Worm (Caenorhabditis elegans) whole organism, L1 larva: Measurements from ENCODE around the gene R02E4.3.

Experiments
- C16A3.4 ChIP-seq: fragments of 150-350 bp; optimal IDR thresholded peaks from 2 replicates; lab custom pipeline; 2014; ENCODE audit warnings: missing biosample characterization, missing genetic modification characterization
- alr-1 ChIP-seq: fragments of 200-800 bp; sonication (Bioruptor generic); optimal IDR thresholded peaks from 2 replicates; lab custom pipeline; 2018; ENCODE audit warnings: borderline replicate concordance, mild to moderate bottlenecking, missing genetic modification characterization, missing compliant biosample characterization
- ama-1 ChIP-seq: fragments of 150-350 bp; optimal IDR thresholded peaks from 2 replicates; lab custom pipeline; 2014
- blmp-1 ChIP-seq: fragments of 150-350 bp; optimal IDR thresholded peaks from 2 replicates; lab custom pipeline; 2014; ENCODE audit warnings: missing biosample characterization, missing genetic modification characterization
- ceh-8 ChIP-seq: fragments of 200-800 bp; sonication (Bioruptor generic); optimal IDR thresholded peaks from 2 replicates; lab custom pipeline; 2018; ENCODE audit warnings: mild to moderate bottlenecking, missing genetic modification characterization, moderate library complexity, missing compliant biosample characterization
- ceh-88 ChIP-seq: fragments of 200-800 bp; sonication (Bioruptor generic); IDR thresholded peaks from 2 replicates; pipeline ENCODE4 v1.3.6; 2022; ENCODE audit warnings: missing genetic modification characterization, missing compliant biosample characterization
- dpl-1 ChIP-seq, 3 experiments: fragments of 150-350 bp in 2 of 3; sonication (generic microtip) in 1 of 3; optimal IDR thresholded peaks; 2 replicates each; lab custom pipeline; 2014 to 2017; ENCODE audit warnings: missing biosample characterization in 3 of 3, missing genetic modification characterization in 3 of 3, missing genetic modification reagents in 3 of 3
- efl-1 ChIP-seq, 4 experiments: fragments of 150-350 bp; optimal IDR thresholded peaks in 3 of 4; peaks in 1 of 4; 1 replicate in 1 of 4; 2 replicates in 3 of 4; lab custom pipeline; 2014; ENCODE audit warnings: missing biosample characterization in 2 of 4, missing genetic modification characterization in 2 of 4, missing genetic modification reagents in 2 of 4
- egl-27 ChIP-seq, 2 experiments: fragments of 150-350 bp in 1 of 2; sonication (generic microtip); optimal IDR thresholded peaks; 3 replicates each; lab custom pipeline; 2017 to 2018; ENCODE audit warnings: missing biosample characterization in 2 of 2, missing genetic modification characterization in 2 of 2, missing genetic modification reagents in 2 of 2
- elt-2 ChIP-seq: sonication (generic microtip); optimal IDR thresholded peaks from 2 replicates; lab custom pipeline; 2016; ENCODE audit warnings: missing genetic modification characterization, mild to moderate bottlenecking, inconsistent platforms, missing compliant biosample characterization, missing genetic modification reagents
- fkh-10 ChIP-seq: sonication (generic microtip); optimal IDR thresholded peaks from 2 replicates; lab custom pipeline; 2017; ENCODE audit warnings: missing biosample characterization, missing genetic modification reagents, missing genetic modification characterization
- fkh-4 ChIP-seq: sonication (generic microtip); optimal IDR thresholded peaks from 2 replicates; lab custom pipeline; 2016; ENCODE audit warnings: missing compliant biosample characterization, missing genetic modification characterization, borderline replicate concordance
- grh-1 ChIP-seq: fragments of 200-800 bp; sonication (Bioruptor generic); IDR thresholded peaks from 2 replicates; pipeline ENCODE4 v1.3.6; 2022; ENCODE audit warnings: missing genetic modification reagents, missing genetic modification characterization, missing compliant biosample characterization
- hlh-17 ChIP-seq: fragments of 200-800 bp; sonication (Bioruptor generic); optimal IDR thresholded peaks from 2 replicates; lab custom pipeline; 2018; ENCODE audit warnings: missing genetic modification characterization, mild to moderate bottlenecking, missing compliant biosample characterization, moderate library complexity, borderline replicate concordance
- hlh-4 ChIP-seq: sonication (generic microtip); optimal IDR thresholded peaks from 2 replicates; lab custom pipeline; 2016; ENCODE audit warnings: mild to moderate bottlenecking, missing genetic modification characterization, missing compliant biosample characterization
- lin-14 ChIP-seq: fragments of 200-800 bp; sonication (Bioruptor generic); optimal IDR thresholded peaks from 2 replicates; lab custom pipeline; 2018; ENCODE audit warnings: mild to moderate bottlenecking, missing genetic modification characterization, moderate library complexity, missing compliant biosample characterization
- lin-39 ChIP-seq: fragments of 150-350 bp; optimal IDR thresholded peaks from 2 replicates; lab custom pipeline; 2014; ENCODE audit warnings: missing biosample characterization, missing genetic modification reagents, missing genetic modification characterization
- lir-3 ChIP-seq: sonication (generic microtip); optimal IDR thresholded peaks from 2 replicates; lab custom pipeline; 2016; ENCODE audit warnings: mild to moderate bottlenecking, missing genetic modification characterization, moderate library complexity, missing compliant biosample characterization; ENCODE audit not compliant: poor library complexity
- lsy-2 ChIP-seq, 2 experiments: fragments of 150-350 bp; optimal IDR thresholded peaks; 2 replicates each; lab custom pipeline; 2014; ENCODE audit warnings: missing biosample characterization in 2 of 2, missing genetic modification characterization in 2 of 2
- mab-9 ChIP-seq: fragments of 200-800 bp; sonication (Bioruptor generic); IDR thresholded peaks from 2 replicates; pipeline ENCODE4 v1.3.6; 2022; ENCODE audit warnings: missing genetic modification reagents, missing genetic modification characterization, missing compliant biosample characterization
- mdl-1 ChIP-seq, 2 experiments: fragments of 150-350 bp; optimal IDR thresholded peaks; 2 replicates each; lab custom pipeline; 2014 to 2017; ENCODE audit warnings: missing biosample characterization in 2 of 2, missing genetic modification characterization in 2 of 2, inconsistent platforms in 1 of 2
- mef-2 ChIP-seq: fragments of 150-350 bp; optimal IDR thresholded peaks from 2 replicates; lab custom pipeline; 2014; ENCODE audit warnings: missing biosample characterization, missing genetic modification characterization
- mep-1 ChIP-seq: fragments of 150-350 bp; optimal IDR thresholded peaks from 2 replicates; lab custom pipeline; 2014; ENCODE audit warnings: missing biosample characterization, missing genetic modification characterization
- nhr-19 ChIP-seq: fragments of 200-800 bp; sonication (Bioruptor generic); conservative IDR thresholded peaks from 2 replicates; pipeline ENCODE4 v1.3.6; 2022; ENCODE audit warnings: missing genetic modification characterization, missing compliant biosample characterization
- nhr-20 ChIP-seq: sonication (generic microtip); optimal IDR thresholded peaks from 2 replicates; lab custom pipeline; 2016; ENCODE audit warnings: mild to moderate bottlenecking, missing genetic modification characterization, missing compliant biosample characterization
- nhr-47 ChIP-seq: sonication (generic microtip); optimal IDR thresholded peaks from 2 replicates; lab custom pipeline; 2016; ENCODE audit warnings: mild to moderate bottlenecking, missing genetic modification characterization, moderate library complexity, missing compliant biosample characterization
- nhr-71 ChIP-seq: sonication (generic microtip); optimal IDR thresholded peaks from 2 replicates; lab custom pipeline; 2016; ENCODE audit warnings: mild to moderate bottlenecking, missing genetic modification characterization, moderate library complexity, missing compliant biosample characterization
- pag-3 ChIP-seq: sonication (generic microtip); optimal IDR thresholded peaks from 2 replicates; lab custom pipeline; 2017; ENCODE audit warnings: missing genetic modification characterization, mild to moderate bottlenecking, missing compliant biosample characterization, antibody characterized with exemption, borderline replicate concordance; ENCODE audit not compliant: insufficient read depth
- pax-3 ChIP-seq: fragments of 200-800 bp; sonication (Bioruptor generic); optimal IDR thresholded peaks from 2 replicates; lab custom pipeline; 2018; ENCODE audit warnings: mild to moderate bottlenecking, missing genetic modification characterization, moderate library complexity, missing compliant biosample characterization
- pqm-1 ChIP-seq: sonication (generic microtip); optimal IDR thresholded peaks from 3 replicates; lab custom pipeline; 2017; ENCODE audit warnings: missing biosample characterization, missing genetic modification characterization
- rnt-1 ChIP-seq: sonication (generic microtip); optimal IDR thresholded peaks from 2 replicates; lab custom pipeline; 2016; ENCODE audit warnings: mild to moderate bottlenecking, missing genetic modification characterization, moderate library complexity, missing compliant biosample characterization
- snu-23 ChIP-seq: sonication (generic microtip); optimal IDR thresholded peaks from 2 replicates; lab custom pipeline; 2016; ENCODE audit warnings: missing genetic modification characterization, missing compliant biosample characterization
- sox-4 ChIP-seq: sonication (generic microtip); optimal IDR thresholded peaks from 2 replicates; lab custom pipeline; 2016; ENCODE audit warnings: missing genetic modification characterization, missing compliant biosample characterization
- sptf-1 ChIP-seq: fragments of 150-350 bp; optimal IDR thresholded peaks from 2 replicates; lab custom pipeline; 2014; ENCODE audit warnings: missing biosample characterization, missing genetic modification characterization
- sup-37 ChIP-seq: fragments of 200-800 bp; sonication (Bioruptor generic); optimal IDR thresholded peaks from 2 replicates; lab custom pipeline; 2018; ENCODE audit warnings: mild to moderate bottlenecking, missing genetic modification characterization, missing compliant biosample characterization
- tbx-2 ChIP-seq: sonication (generic microtip); optimal IDR thresholded peaks from 2 replicates; lab custom pipeline; 2016; ENCODE audit warnings: missing genetic modification characterization, missing compliant biosample characterization
- tlp-1 ChIP-seq: fragments of 150-350 bp; optimal IDR thresholded peaks from 2 replicates; lab custom pipeline; 2014; ENCODE audit warnings: missing biosample characterization, missing genetic modification characterization
- unc-30 ChIP-seq: sonication (generic microtip); optimal IDR thresholded peaks from 2 replicates; lab custom pipeline; 2017; ENCODE audit warnings: missing biosample characterization, missing genetic modification characterization
- unc-62 ChIP-seq: fragments of 150-350 bp; optimal IDR thresholded peaks from 2 replicates; lab custom pipeline; 2014; ENCODE audit warnings: missing biosample characterization, missing genetic modification reagents, missing genetic modification characterization
- unc-86 ChIP-seq: sonication (generic microtip); optimal IDR thresholded peaks from 2 replicates; lab custom pipeline; 2016; ENCODE audit warnings: missing genetic modification characterization, missing compliant biosample characterization
- unc-98 ChIP-seq: fragments of 200-800 bp; sonication (Bioruptor generic); IDR thresholded peaks from 2 replicates; pipeline ENCODE4 v1.3.6; 2022; ENCODE audit warnings: missing genetic modification characterization, missing compliant biosample characterization
- vab-15 ChIP-seq: sonication (generic microtip); optimal IDR thresholded peaks from 2 replicates; lab custom pipeline; 2017; ENCODE audit warnings: missing genotype, mild to moderate bottlenecking, missing genetic modification characterization, missing compliant biosample characterization
- xbp-1 ChIP-seq: sonication (generic microtip); optimal IDR thresholded peaks from 2 replicates; lab custom pipeline; 2016; ENCODE audit warnings: missing genetic modification characterization, missing compliant biosample characterization
- ztf-11 ChIP-seq, 2 experiments: sonication (generic microtip); optimal IDR thresholded peaks; 2 replicates each; lab custom pipeline; 2016 to 2017; ENCODE audit warnings: missing genetic modification characterization in 2 of 2, missing biosample characterization in 1 of 2, missing compliant biosample characterization in 1 of 2
- ztf-4 ChIP-seq: fragments of 150-350 bp; optimal IDR thresholded peaks from 2 replicates; lab custom pipeline; 2014; ENCODE audit warnings: missing biosample characterization, missing genetic modification characterization

Gene R02E4.3

DNA sequence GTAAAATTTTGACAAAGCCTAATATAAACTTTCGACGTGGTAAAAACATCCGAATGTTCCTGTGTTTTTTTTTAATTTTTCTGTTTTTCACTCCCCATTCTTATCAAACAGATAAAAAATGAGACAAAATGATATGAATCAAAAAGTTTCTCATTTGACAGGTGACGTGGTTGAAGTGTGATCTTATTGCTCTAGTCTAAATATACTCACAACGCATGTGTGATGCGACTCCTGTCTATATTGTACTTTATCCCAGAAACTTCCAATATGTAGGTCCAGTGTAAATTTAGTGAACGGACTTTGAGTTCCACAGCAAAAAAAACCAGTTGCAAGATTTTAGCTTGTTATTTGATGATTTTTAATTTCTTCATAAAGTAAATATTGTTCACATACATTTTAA is 29.4 kb upstream of the R02E4.3 start:
- TF ChIP-seq efl-1 (optimal IDR thresholded peaks at IDR 0.05; lab: Kevin White, UChicago) (no peak), efl-1 (GFP tag; optimal IDR thresholded peaks at IDR 0.05 in 1 of 2; lab: Kevin White, UChicago) (no peak), vab-15 (tag; lab: Kevin White, UChicago) (no peak), fkh-10 (GFP tag; lab: Kevin White, UChicago) (no peak), unc-62 (GFP tag; lab: Kevin White, UChicago) (no peak), lir-3 (tag; lab: Kevin White, UChicago) (no peak), grh-1 (GFP tag; lab: Robert Waterston, UW) (no peak), pax-3 (no peak), pag-3 (tag; lab: Kevin White, UChicago) (no peak), sptf-1 (tag; lab: Kevin White, UChicago) (no peak), alr-1 (tag; lab: Kevin White, UChicago) (no peak), mdl-1 (tag; optimal IDR thresholded peaks at IDR 0.05; lab: Kevin White, UChicago) (no peak), lin-14 (GFP tag; lab: Kevin White, UChicago) (peak; percentile 56), tlp-1 (tag; lab: Kevin White, UChicago) (no peak), ama-1 (lab: Kevin White, UChicago) (no peak), hlh-17 (GFP tag; lab: Kevin White, UChicago) (no peak), mef-2 (tag; lab: Kevin White, UChicago) (no peak), lin-39 (peak; percentile 49), elt-2 (tag; lab: Kevin White, UChicago) (no peak), nhr-20 (tag; lab: Kevin White, UChicago) (peak; percentile 61), C16A3.4 (no peak), sox-4 (tag; lab: Kevin White, UChicago) (no peak), sup-37 (no peak), unc-98 (GFP tag; lab: Robert Waterston, UW) (no peak), nhr-19 (GFP tag; lab: Robert Waterston, UW) (peak; percentile 72), ztf-11 (tag; optimal IDR thresholded peaks at IDR 0.05; lab: Kevin White, UChicago) (no peak), ztf-4 (tag; lab: Kevin White, UChicago) (no peak), rnt-1 (peak; percentile 63), nhr-71 (tag; lab: Kevin White, UChicago) (peak; percentile 83), fkh-4 (tag; lab: Kevin White, UChicago) (no peak), snu-23 (peak; percentile 50), tbx-2 (tag; lab: Kevin White, UChicago) (peak; percentile 17), lsy-2 (tag; optimal IDR thresholded peaks at IDR 0.05; lab: Kevin White, UChicago) (peak in 1 of 2 experiments; percentile 25), dpl-1 (GFP tag; optimal IDR thresholded peaks at IDR 0.05; lab: Kevin White, UChicago) (no peak)

DNA sequence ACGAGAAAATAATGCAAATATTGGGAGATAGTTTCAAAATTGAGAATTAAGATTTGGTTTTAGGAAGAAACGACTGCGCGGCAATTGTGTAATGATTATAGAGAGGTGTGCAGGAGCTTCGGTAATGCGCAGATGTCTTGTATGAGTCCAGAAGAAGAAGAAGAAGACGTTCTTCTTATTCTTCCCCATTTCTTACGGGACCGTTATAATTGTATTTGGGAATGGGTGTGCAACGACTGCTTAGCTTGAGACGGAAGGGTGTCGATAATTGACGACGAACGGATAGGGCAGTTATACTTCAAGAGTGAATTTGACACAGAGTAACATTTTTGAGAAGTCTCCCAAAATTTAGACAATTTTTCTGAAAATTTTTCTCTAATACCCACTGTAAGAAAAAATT is 26.8 kb upstream of the R02E4.3 start:
- no peak for TF ChIP-seq ceh-88 (GFP tag; lab: Robert Waterston, UW)
- TF ChIP-seq xbp-1 (tag; lab: Kevin White, UChicago) = no peak
- TF ChIP-seq pqm-1 = no peak
- no peak for TF ChIP-seq unc-86 (tag; lab: Kevin White, UChicago)
- no peak for TF ChIP-seq egl-27 (tag; optimal IDR thresholded peaks at IDR 0.05; lab: Kevin White, UChicago)
- no peak for TF ChIP-seq ztf-4 (tag; lab: Kevin White, UChicago)
- TF ChIP-seq sox-4 (tag; lab: Kevin White, UChicago) = no peak
- TF ChIP-seq nhr-47 = no peak
- TF ChIP-seq blmp-1 (tag; lab: Kevin White, UChicago) = no peak
- TF ChIP-seq lin-39 = no peak
- TF ChIP-seq ceh-8 (GFP tag; lab: Kevin White, UChicago) = no peak
- TF ChIP-seq mdl-1 (tag; optimal IDR thresholded peaks at IDR 0.05; lab: Kevin White, UChicago) = no peak
- no peak for TF ChIP-seq mab-9
- TF ChIP-seq nhr-19 (GFP tag; lab: Robert Waterston, UW) = no peak
- no peak for TF ChIP-seq dpl-1 (GFP tag; optimal IDR thresholded peaks at IDR 0.05; lab: Kevin White, UChicago)
- TF ChIP-seq mep-1 (tag; lab: Kevin White, UChicago) = no peak
- TF ChIP-seq unc-30 (tag; lab: Kevin White, UChicago) = no peak
- no peak for TF ChIP-seq hlh-4 (tag; lab: Kevin White, UChicago)
- no peak for TF ChIP-seq vab-15 (tag; lab: Kevin White, UChicago)
